Worm (Caenorhabditis elegans): Measurements from ENCODE around the gene T04A8.18.

- TF ChIP-seq lin-54 (GFP tag; optimal IDR thresholded peaks at IDR 0.05) (peak; percentile 73), madf-3 (GFP tag; IDR thresholded peaks at IDR 0.05) (0 out of 2 replicates have a peak, but pooled peaks have one; percentile 14), ztf-22 (GFP tag; optimal IDR thresholded peaks at IDR 0.05) (no peak), xnd-1 (tag; optimal IDR thresholded peaks at IDR 0.05) (no peak), dpl-1 (GFP tag; optimal IDR thresholded peaks at IDR 0.05) (peak; percentile 34), aptf-2 (GFP tag; conservative IDR thresholded peaks at IDR 0.05) (no peak)
Measured at ce11 chrIII:4693281-4693680, 15.7 kb upstream of the T04A8.18 start, which contains the start of gene nifk-1.
